Fruit fly (Drosophila melanogaster) whole organism, embryonic: ENCODE results near the gene MAGE.

Experiments
- Bgb ChIP-seq: fragments of 200-800 bp; sonication (Bioruptor generic); IDR thresholded peaks from 2 replicates; pipeline ENCODE4 v1.3.6; 2022; ENCODE audit warnings: missing biosample characterization, missing genetic modification characterization; ENCODE audit not compliant: partially characterized antibody
- Blimp-1 ChIP-seq: fragments of 200-800 bp; sonication (Bioruptor generic); optimal IDR thresholded peaks from 3 replicates; lab custom pipeline; 2018; ENCODE audit warnings: missing biosample characterization, missing genetic modification characterization, mild to moderate bottlenecking, moderate library complexity, missing genetic modification reagents
- BtbVII ChIP-seq: fragments of 200-800 bp; sonication (Bioruptor generic); optimal IDR thresholded peaks from 3 replicates; lab custom pipeline; 2017; ENCODE audit warnings: missing biosample characterization, mild to moderate bottlenecking, missing genetic modification characterization
- CG10209 ChIP-seq: fragments of 200-800 bp; sonication (Bioruptor generic); optimal IDR thresholded peaks from 3 replicates; lab custom pipeline; 2017; ENCODE audit warnings: missing biosample characterization, mild to moderate bottlenecking, missing genetic modification characterization, missing genetic modification reagents
- CG10654 ChIP-seq: fragments of 200-800 bp; sonication (Bioruptor generic); optimal IDR thresholded peaks from 2 replicates; lab custom pipeline; 2016; ENCODE audit warnings: missing biosample characterization, missing genetic modification characterization
- CG1233 ChIP-seq: fragments of 200-800 bp; sonication (Bioruptor generic); optimal IDR thresholded peaks from 4 replicates; lab custom pipeline; 2018; ENCODE audit warnings: missing biosample characterization, mild to moderate bottlenecking, missing genetic modification characterization
- CG13624 ChIP-seq: fragments of 200-800 bp; sonication (Bioruptor generic); optimal IDR thresholded peaks from 2 replicates; lab custom pipeline; 2016; ENCODE audit warnings: missing biosample characterization, missing genetic modification characterization
- CG14710 ChIP-seq: fragments of 200-800 bp; sonication (Bioruptor generic); optimal IDR thresholded peaks from 3 replicates; lab custom pipeline; 2019; ENCODE audit warnings: missing biosample characterization, mild to moderate bottlenecking, missing genetic modification characterization, moderate library complexity
- CG1529 ChIP-seq: fragments of 200-800 bp; sonication (Bioruptor generic); optimal IDR thresholded peaks from 3 replicates; lab custom pipeline; 2018; ENCODE audit warnings: missing biosample characterization, missing genetic modification characterization
- CG16813 ChIP-seq: fragments of 200-800 bp; sonication (Bioruptor generic); IDR thresholded peaks from 3 replicates; pipeline ENCODE4 v1.3.6; 2022; ENCODE audit warnings: missing biosample characterization, missing genetic modification characterization; ENCODE audit not compliant: partially characterized antibody
- CG33213 ChIP-seq: fragments of 200-800 bp; sonication (Bioruptor generic); optimal IDR thresholded peaks from 3 replicates; lab custom pipeline; 2016; ENCODE audit warnings: missing biosample characterization, missing genetic modification characterization
- CG42726 ChIP-seq: fragments of 200-800 bp; sonication (Bioruptor generic); IDR thresholded peaks from 2 replicates; pipeline ENCODE4 v1.3.6; 2022; ENCODE audit warnings: missing biosample characterization, missing genetic modification characterization; ENCODE audit not compliant: partially characterized antibody
- CG4707 ChIP-seq: fragments of 200-800 bp; sonication (Bioruptor generic); optimal IDR thresholded peaks from 2 replicates; lab custom pipeline; 2018; ENCODE audit warnings: missing biosample characterization, mild to moderate bottlenecking, missing genetic modification characterization, moderate library complexity
- CG5245 ChIP-seq: fragments of 200-800 bp; sonication (Bioruptor generic); optimal IDR thresholded peaks from 3 replicates; lab custom pipeline; 2016; ENCODE audit warnings: missing biosample characterization, missing genetic modification characterization
- CG9932 ChIP-seq: fragments of 200-800 bp; sonication (Bioruptor generic); IDR thresholded peaks from 2 replicates; pipeline ENCODE4 v1.3.6; 2022; ENCODE audit warnings: missing biosample characterization, missing genetic modification characterization
- Dll ChIP-seq: fragments of 200-800 bp; sonication (Bioruptor generic); IDR thresholded peaks from 4 replicates; pipeline ENCODE4 v1.3.6; 2022; ENCODE audit warnings: missing biosample characterization, missing genetic modification characterization; ENCODE audit not compliant: partially characterized antibody
- Doc3 ChIP-seq: fragments of 200-800 bp; sonication (Bioruptor generic); IDR thresholded peaks from 3 replicates; pipeline ENCODE4 v1.3.6; 2022; ENCODE audit warnings: missing biosample characterization, missing genetic modification characterization; ENCODE audit not compliant: partially characterized antibody
- Fer2 ChIP-seq: fragments of 200-800 bp; sonication (Bioruptor generic); optimal IDR thresholded peaks from 2 replicates; lab custom pipeline; 2018; ENCODE audit warnings: missing biosample characterization, mild to moderate bottlenecking, missing genetic modification characterization, moderate library complexity
- GATAe ChIP-seq: fragments of 200-800 bp; sonication (Bioruptor generic); conservative IDR thresholded peaks from 2 replicates; pipeline ENCODE4 v1.3.6; 2022; ENCODE audit warnings: missing biosample characterization, missing genetic modification characterization
- H2.0 ChIP-seq: fragments of 200-800 bp; sonication (Bioruptor generic); IDR thresholded peaks from 2 replicates; pipeline ENCODE4 v1.3.6; 2022; ENCODE audit warnings: missing biosample characterization, missing genetic modification characterization
- HLH54F ChIP-seq: fragments of 200-800 bp; sonication (Bioruptor generic); optimal IDR thresholded peaks from 3 replicates; lab custom pipeline; 2016; ENCODE audit warnings: missing biosample characterization, missing genetic modification characterization
- Hey ChIP-seq: fragments of 200-800 bp; sonication (Bioruptor generic); optimal IDR thresholded peaks from 3 replicates; lab custom pipeline; 2018; ENCODE audit warnings: missing biosample characterization, mild to moderate bottlenecking, missing genetic modification characterization
- Hsf ChIP-seq: fragments of 200-800 bp; sonication (Bioruptor generic); optimal IDR thresholded peaks from 3 replicates; lab custom pipeline; 2016; ENCODE audit warnings: missing biosample characterization, missing genetic modification characterization
- NC2β ChIP-seq: fragments of 200-800 bp; sonication (Bioruptor generic); optimal IDR thresholded peaks from 2 replicates; lab custom pipeline; 2016; ENCODE audit warnings: missing biosample characterization, missing genetic modification characterization
- Opbp ChIP-seq: fragments of 200-800 bp; sonication (Bioruptor generic); IDR thresholded peaks from 3 replicates; pipeline ENCODE4 v1.3.6; 2022; ENCODE audit warnings: missing biosample characterization, missing genetic modification characterization; ENCODE audit not compliant: partially characterized antibody
- Spps ChIP-seq: fragments of 200-800 bp; sonication (Bioruptor generic); optimal IDR thresholded peaks from 2 replicates; lab custom pipeline; 2018; ENCODE audit warnings: missing biosample characterization, mild to moderate bottlenecking, missing genetic modification characterization
- Stat92E ChIP-seq, 3 experiments: fragments of >200 bp in 2 of 3; fragments of 200-800 bp in 1 of 3; sonication (Bioruptor generic) in 1 of 3; optimal IDR thresholded peaks; 2 replicates each; lab custom pipeline; 2017 to 2019; ENCODE audit warnings: missing biosample characterization in 3 of 3, missing genetic modification characterization in 3 of 3, mild to moderate bottlenecking in 1 of 3, moderate library complexity in 1 of 3
- Taf1 ChIP-seq: fragments of 200-800 bp; sonication (Bioruptor generic); IDR thresholded peaks from 2 replicates; pipeline ENCODE4 v1.3.6; 2022; ENCODE audit warnings: missing biosample characterization, missing genetic modification characterization
- Usf ChIP-seq: fragments of 200-800 bp; sonication (Bioruptor generic); optimal IDR thresholded peaks from 2 replicates; lab custom pipeline; 2017; ENCODE audit warnings: missing genotype, missing biosample characterization, missing genetic modification characterization
- Xrp1 ChIP-seq: fragments of 200-800 bp; sonication (Bioruptor generic); IDR thresholded peaks from 2 replicates; pipeline ENCODE4 v1.3.6; 2022; ENCODE audit warnings: missing biosample characterization, missing genetic modification characterization
- bab2 ChIP-seq: fragments of 200-800 bp; sonication (Bioruptor generic); optimal IDR thresholded peaks from 2 replicates; lab custom pipeline; 2016; ENCODE audit warnings: missing biosample characterization, missing genetic modification characterization
- bigmax ChIP-seq: fragments of 200-800 bp; sonication (Bioruptor generic); optimal IDR thresholded peaks from 2 replicates; lab custom pipeline; 2018; ENCODE audit warnings: missing biosample characterization, mild to moderate bottlenecking, missing genetic modification characterization
- chm ChIP-seq: fragments of 200-800 bp; sonication (Bioruptor generic); IDR thresholded peaks from 2 replicates; pipeline ENCODE4 v1.3.6; 2022; ENCODE audit warnings: missing biosample characterization, missing genetic modification characterization
- chn ChIP-seq: fragments of 200-800 bp; sonication (Bioruptor generic); optimal IDR thresholded peaks from 2 replicates; lab custom pipeline; 2016; ENCODE audit warnings: missing biosample characterization, missing genetic modification characterization
- hbn ChIP-seq: fragments of 200-800 bp; sonication (Bioruptor generic); IDR thresholded peaks from 2 replicates; pipeline ENCODE4 v1.3.6; 2022; ENCODE audit warnings: missing biosample characterization, missing genetic modification characterization; ENCODE audit not compliant: partially characterized antibody
- her ChIP-seq: fragments of 200-800 bp; sonication (Bioruptor generic); optimal IDR thresholded peaks from 2 replicates; lab custom pipeline; 2016; ENCODE audit warnings: missing biosample characterization, missing genetic modification characterization
- hkb ChIP-seq, 2 experiments: fragments of 200-800 bp in 1 of 2; fragments of >200 bp in 1 of 2; sonication (Bioruptor generic) in 1 of 2; IDR thresholded peaks in 1 of 2; optimal IDR thresholded peaks in 1 of 2; 2 replicates each; pipeline versions ENCODE4 v1.3.6 to Lab custom; 2017 to 2022; ENCODE audit warnings: missing biosample characterization in 1 of 2, missing genetic modification characterization in 1 of 2
- knrl ChIP-seq: fragments of 200-800 bp; sonication (Bioruptor generic); IDR thresholded peaks from 3 replicates; pipeline ENCODE4 v1.3.6; 2022; ENCODE audit warnings: missing biosample characterization, missing genetic modification characterization; ENCODE audit not compliant: partially characterized antibody
- lab ChIP-seq: fragments of 200-800 bp; sonication (Bioruptor generic); optimal IDR thresholded peaks from 3 replicates; lab custom pipeline; 2017; ENCODE audit warnings: missing biosample characterization, missing genetic modification characterization, mild to moderate bottlenecking, moderate library complexity, missing genetic modification reagents
- maf-S ChIP-seq: fragments of 200-800 bp; sonication (Bioruptor generic); optimal IDR thresholded peaks from 2 replicates; lab custom pipeline; 2016; ENCODE audit warnings: missing biosample characterization, missing genetic modification characterization
- phol ChIP-seq: fragments of 200-800 bp; sonication (Bioruptor generic); optimal IDR thresholded peaks from 3 replicates; lab custom pipeline; 2018; ENCODE audit warnings: missing biosample characterization, mild to moderate bottlenecking, missing genetic modification characterization, moderate library complexity
- seq ChIP-seq: fragments of 200-800 bp; sonication (Bioruptor generic); IDR thresholded peaks from 2 replicates; pipeline ENCODE4 v1.3.6; 2022; ENCODE audit warnings: missing biosample characterization, missing genetic modification characterization
- stc ChIP-seq: fragments of 200-800 bp; sonication (Bioruptor generic); IDR thresholded peaks from 2 replicates; pipeline ENCODE4 v1.3.6; 2022; ENCODE audit warnings: missing biosample characterization, missing genetic modification characterization
- sug ChIP-seq: fragments of 200-800 bp; optimal IDR thresholded peaks from 2 replicates; lab custom pipeline; 2019; ENCODE audit warnings: missing biosample characterization, mild to moderate bottlenecking, missing genetic modification characterization, moderate library complexity
- tap ChIP-seq: fragments of 200-800 bp; optimal IDR thresholded peaks from 3 replicates; lab custom pipeline; 2019; ENCODE audit warnings: missing biosample characterization, mild to moderate bottlenecking, missing genetic modification characterization, moderate library complexity
- tgo ChIP-seq: fragments of 200-800 bp; sonication (Bioruptor generic); IDR thresholded peaks from 3 replicates; pipeline ENCODE4 v1.3.6; 2022; ENCODE audit warnings: missing biosample characterization, missing genetic modification characterization
- tna ChIP-seq: fragments of 200-800 bp; sonication (Bioruptor generic); IDR thresholded peaks from 2 replicates; pipeline ENCODE4 v1.3.6; 2022; ENCODE audit warnings: missing biosample characterization, missing genetic modification characterization; ENCODE audit not compliant: partially characterized antibody
- z ChIP-seq: fragments of 200-800 bp; sonication (Bioruptor generic); IDR thresholded peaks from 3 replicates; pipeline ENCODE4 v1.3.6; 2022; ENCODE audit warnings: missing biosample characterization, missing genetic modification characterization

MAGE gene

DNA sequence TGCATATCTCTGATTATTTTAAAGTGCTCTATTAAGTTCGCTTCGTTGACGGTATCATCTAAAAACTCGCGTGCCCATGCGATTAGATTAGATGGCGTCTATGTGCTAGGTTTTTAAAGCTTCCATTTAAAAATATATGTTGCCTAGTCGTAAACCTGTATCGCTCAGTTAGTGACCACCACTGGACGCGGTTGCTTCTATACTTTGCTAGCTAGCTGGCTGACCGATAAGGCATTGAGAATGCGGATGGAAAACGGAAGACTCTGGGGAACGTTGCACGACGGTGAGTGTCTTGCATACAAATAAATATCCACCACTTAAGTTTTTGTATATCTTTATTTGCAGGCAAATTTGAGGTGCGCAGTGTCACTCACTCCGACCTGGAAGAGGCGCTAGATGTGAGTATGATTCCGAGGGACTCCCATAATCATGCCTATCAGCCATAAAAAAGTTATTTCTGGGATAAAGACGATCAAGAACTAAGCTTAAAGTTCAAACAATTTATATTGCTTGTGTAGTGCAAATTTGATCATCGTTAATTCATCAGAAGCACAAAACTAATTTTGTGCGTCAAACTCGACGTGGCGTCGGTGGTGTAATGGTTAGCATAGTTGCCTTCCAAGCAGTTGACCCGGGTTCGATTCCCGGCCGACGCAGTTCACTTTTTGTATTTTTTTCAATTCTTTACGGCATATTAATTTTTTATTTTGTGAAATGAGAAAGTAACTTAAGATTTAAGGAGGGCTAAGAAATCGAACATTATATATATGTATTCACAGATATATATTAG is 25.5 kb downstream of the MAGE start, which contains the start of gene CG31248 (continued):
- TF ChIP-seq Fer2 (no peak), Dll (GFP tag; lab: Robert Waterston, UW) (peak; percentile 57; the same call in 2 of the 4 replicates), Blimp-1 (GFP tag; lab: Kevin White, UChicago) (no peak), bigmax (GFP tag; lab: Kevin White, UChicago) (no peak), z (GFP tag; lab: Robert Waterston, UW) (no peak), CG4707 (GFP tag; lab: Kevin White, UChicago) (no peak), tna (GFP tag; lab: Robert Waterston, UW) (peak; percentile 80), CG9932 (GFP tag; lab: Robert Waterston, UW) (no peak), H2.0 (GFP tag; lab: Robert Waterston, UW) (no peak), CG1529 (GFP tag; lab: Kevin White, UChicago) (no peak), seq (GFP tag; lab: Robert Waterston, UW) (no peak), NC2β (GFP tag; lab: Kevin White, UChicago) (no peak), HLH54F (GFP tag; lab: Kevin White, UChicago) (no peak), Xrp1 (GFP tag; lab: Robert Waterston, UW) (no peak), hbn (GFP tag; lab: Robert Waterston, UW) (peak; percentile 30; the same call in 1 of the 2 replicates), GATAe (GFP tag; lab: Robert Waterston, UW) (peak; percentile 77), bab2 (GFP tag; lab: Kevin White, UChicago) (no peak), CG5245 (GFP tag; lab: Kevin White, UChicago) (no peak), tap (no peak), CG14710 (tag; lab: Kevin White, UChicago) (no peak), CG10209 (peak; percentile 15), knrl (peak; percentile 58), Stat92E (GFP tag; optimal IDR thresholded peaks at IDR 0.05; lab: Kevin White, UChicago) (no peak), stc (GFP tag; lab: Robert Waterston, UW) (no peak), Opbp (peak; percentile 83), tgo (GFP tag; lab: Robert Waterston, UW) (no peak), maf-S (no peak), lab (GFP tag; lab: Kevin White, UChicago) (peak; percentile 26), BtbVII (GFP tag; lab: Kevin White, UChicago) (peak; percentile 63), CG10654 (no peak), Hey (tag; lab: Kevin White, UChicago) (no peak), chm (no peak), Doc3 (GFP tag; lab: Robert Waterston, UW) (no peak), CG33213 (GFP tag; lab: Kevin White, UChicago) (no peak), CG16813 (GFP tag; lab: Robert Waterston, UW) (peak; percentile 84), her (GFP tag; lab: Kevin White, UChicago) (no peak), sug (tag; lab: Kevin White, UChicago) (peak; percentile 72), CG42726 (GFP tag; lab: Robert Waterston, UW) (peak; percentile 77), Spps (tag; lab: Kevin White, UChicago) (no peak), Bgb (GFP tag; lab: Robert Waterston, UW) (peak; percentile 79), Taf1 (GFP tag; lab: Robert Waterston, UW) (no peak), hkb (optimal IDR thresholded peaks at IDR 0.05; lab: Kevin White, UChicago) (no peak), hkb (GFP tag; IDR thresholded peaks at IDR 0.05; lab: Robert Waterston, UW) (peak; percentile 25; the same call in 1 of the 2 replicates), phol (tag; lab: Kevin White, UChicago) (no peak), Usf (GFP tag; lab: Kevin White, UChicago) (no peak), CG13624 (GFP tag; lab: Kevin White, UChicago) (no peak), Hsf (no peak), CG1233 (no peak), chn (GFP tag; lab: Kevin White, UChicago) (no peak)
